Worm (Caenorhabditis elegans): ENCODE measurements around the gene uroc-1.

Gene uroc-1

DNA sequence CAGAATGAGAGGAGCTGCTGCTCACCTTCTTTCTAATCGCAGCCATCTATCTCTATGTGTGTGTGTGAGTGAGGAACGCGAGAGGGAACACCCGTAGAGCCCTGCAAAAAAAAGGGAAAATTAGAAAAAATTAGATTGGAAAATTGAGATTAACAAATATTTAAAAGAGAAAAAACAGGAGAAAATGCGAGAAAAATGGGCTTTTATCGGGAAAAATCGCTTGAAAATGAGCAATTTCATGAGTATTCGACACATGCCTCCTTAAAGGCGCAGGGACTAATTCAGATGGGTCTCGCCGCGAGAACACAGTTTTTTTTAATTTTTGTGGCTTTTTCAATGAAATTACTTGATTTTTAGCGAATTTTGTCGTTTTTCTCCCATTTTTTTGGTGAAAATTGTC is 53.6 kb downstream of the uroc-1 start, which contains the start of gene rho-1:
rho-1 (minus strand) TSS at position 101 of the 400 bp plus-strand sequence.
- TF ChIP-seq unc-130 (tag; optimal IDR thresholded peaks at IDR 0.05) (no peak), swsn-7 (tag; optimal IDR thresholded peaks at IDR 0.05) (no peak)
